Fruit fly (Drosophila melanogaster) whole organism, embryonic: ENCODE results near the gene galla-2.

Experiments used
- C15 ChIP-seq: fragments of 200-800 bp; sonication (Bioruptor generic); IDR thresholded peaks from 3 replicates; pipeline ENCODE4 v1.3.6; 2022; ENCODE audit warnings: missing biosample characterization, missing genetic modification characterization
- CG1832 ChIP-seq: fragments of 200-800 bp; sonication (Bioruptor generic); optimal IDR thresholded peaks from 2 replicates; lab custom pipeline; 2017; ENCODE audit warnings: missing biosample characterization, mild to moderate bottlenecking, missing genetic modification characterization, inconsistent platforms
- CG18764 ChIP-seq: fragments of 200-800 bp; sonication (Bioruptor generic); optimal IDR thresholded peaks from 3 replicates; lab custom pipeline; 2016; ENCODE audit warnings: missing biosample characterization, missing genetic modification characterization
- CG6765 ChIP-seq: fragments of 200-800 bp; sonication (Bioruptor generic); optimal IDR thresholded peaks from 3 replicates; lab custom pipeline; 2017; ENCODE audit warnings: missing biosample characterization, mild to moderate bottlenecking, missing genetic modification characterization
- CG9215 ChIP-seq: fragments of 200-800 bp; sonication (Bioruptor generic); IDR thresholded peaks from 2 replicates; pipeline ENCODE4 v1.3.6; 2022; ENCODE audit warnings: missing biosample characterization, missing genetic modification characterization
- CG9437 ChIP-seq: fragments of 200-800 bp; sonication (Bioruptor generic); optimal IDR thresholded peaks from 2 replicates; lab custom pipeline; 2018; ENCODE audit warnings: missing biosample characterization, mild to moderate bottlenecking, missing genetic modification characterization
- CHES-1-like ChIP-seq: fragments of 200-800 bp; sonication (Bioruptor generic); optimal IDR thresholded peaks from 2 replicates; lab custom pipeline; 2016; ENCODE audit warnings: missing biosample characterization, missing genetic modification characterization
- Dll ChIP-seq: fragments of 200-800 bp; sonication (Bioruptor generic); IDR thresholded peaks from 4 replicates; pipeline ENCODE4 v1.3.6; 2022; ENCODE audit warnings: missing biosample characterization, missing genetic modification characterization; ENCODE audit not compliant: partially characterized antibody
- Dp ChIP-seq: fragments of 200-800 bp; sonication (Bioruptor generic); optimal IDR thresholded peaks from 2 replicates; lab custom pipeline; 2018; ENCODE audit warnings: missing biosample characterization, mild to moderate bottlenecking, missing genetic modification characterization, moderate library complexity
- Xrp1 ChIP-seq: fragments of 200-800 bp; sonication (Bioruptor generic); IDR thresholded peaks from 2 replicates; pipeline ENCODE4 v1.3.6; 2022; ENCODE audit warnings: missing biosample characterization, missing genetic modification characterization
- ara ChIP-seq: fragments of 200-800 bp; sonication (Bioruptor generic); IDR thresholded peaks from 2 replicates; pipeline ENCODE4 v1.3.6; 2022; ENCODE audit warnings: missing biosample characterization, missing genetic modification characterization
- bowl ChIP-seq: fragments of 200-800 bp; sonication (Bioruptor generic); IDR thresholded peaks from 2 replicates; pipeline ENCODE4 v1.3.6; 2022; ENCODE audit warnings: missing biosample characterization, missing genetic modification characterization
- cas ChIP-seq: fragments of 200-800 bp; sonication (Bioruptor generic); IDR thresholded peaks from 2 replicates; pipeline ENCODE4 v1.3.6; 2022; ENCODE audit warnings: missing biosample characterization, missing genetic modification characterization
- chinmo ChIP-seq: fragments of 200-800 bp; sonication (Bioruptor generic); IDR thresholded peaks from 4 replicates; pipeline ENCODE4 v1.3.6; 2022; ENCODE audit warnings: missing biosample characterization, missing genetic modification characterization; ENCODE audit not compliant: partially characterized antibody
- dmrt99B ChIP-seq: fragments of 200-800 bp; sonication (Bioruptor generic); optimal IDR thresholded peaks from 2 replicates; lab custom pipeline; 2018; ENCODE audit warnings: missing biosample characterization, mild to moderate bottlenecking, missing genetic modification characterization, moderate library complexity
- ewg ChIP-seq: fragments of 200-800 bp; sonication (Bioruptor generic); optimal IDR thresholded peaks from 3 replicates; lab custom pipeline; 2017; ENCODE audit warnings: mild to moderate bottlenecking, missing biosample characterization, missing genetic modification reagents, missing genetic modification characterization
- lola ChIP-seq, 3 experiments: fragments of >200 bp in 2 of 3; fragments of 200-800 bp in 1 of 3; sonication (Bioruptor generic) in 1 of 3; optimal IDR thresholded peaks; 2 replicates each; lab custom pipeline; 2017 to 2019; ENCODE audit warnings: missing biosample characterization in 3 of 3, missing genetic modification characterization in 3 of 3, mild to moderate bottlenecking in 1 of 3, moderate library complexity in 1 of 3
- sr ChIP-seq: fragments of 200-800 bp; sonication (Bioruptor generic); IDR thresholded peaks from 3 replicates; pipeline ENCODE4 v1.3.6; 2022; ENCODE audit warnings: missing biosample characterization, missing genetic modification characterization

galla-2 gene

dm6 chr3L:10931430-10931829, 48.7 kb downstream of the galla-2 start (continued):
- TF ChIP-seq CG9215 (GFP tag; lab: Robert Waterston, UW) (no peak), Dll (GFP tag; lab: Robert Waterston, UW) (no peak), Dp (GFP tag; lab: Kevin White, UChicago) (no peak), CG18764 (GFP tag; lab: Kevin White, UChicago) (no peak), ara (GFP tag; lab: Robert Waterston, UW) (no peak), dmrt99B (peak; percentile 43), C15 (no peak), Xrp1 (peak; percentile 64; the same call in 1 of the 2 replicates), CG6765 (no peak), CG1832 (GFP tag; lab: Kevin White, UChicago) (no peak), CG9437 (no peak), CHES-1-like (GFP tag; lab: Kevin White, UChicago) (no peak), sr (no peak), chinmo (GFP tag; lab: Robert Waterston, UW) (no peak), bowl (GFP tag; lab: Robert Waterston, UW) (no peak), cas (no peak; the same call in 1 of the 2 replicates), lola (GFP tag; optimal IDR thresholded peaks at IDR 0.05; lab: Kevin White, UChicago) (peak in 1 of 3 experiments; percentile 54), ewg (GFP tag; lab: Kevin White, UChicago) (no peak)
